Worm (Caenorhabditis elegans): ENCODE data around the gene dap-3.

The dap-3 gene

ce11 chrII:10553377-10554045, 27.4 kb upstream of the dap-3 start:
- TF ChIP-seq jun-1 (tag; optimal IDR thresholded peaks at IDR 0.05) (no peak), ama-1 (optimal IDR thresholded peaks at IDR 0.05) (peak; percentile 90), nhr-237 (tag; optimal IDR thresholded peaks at IDR 0.05) (no peak), snpc-4 (tag; optimal IDR thresholded peaks at IDR 0.05) (no peak), daf-12 (tag; optimal IDR thresholded peaks at IDR 0.05) (no peak), ceh-9 (tag; optimal IDR thresholded peaks at IDR 0.05) (no peak), eor-1 (tag; optimal IDR thresholded peaks at IDR 0.05) (no peak), nhr-28 (tag; optimal IDR thresholded peaks at IDR 0.05) (no peak), lsy-12 (tag; optimal IDR thresholded peaks at IDR 0.05) (peak; percentile 54), nfya-1 (tag; optimal IDR thresholded peaks at IDR 0.05; ENCODE audit: insufficient read depth) (peak; percentile 13), nhr-76 (tag; optimal IDR thresholded peaks at IDR 0.05) (no peak), nhr-77 (tag; optimal IDR thresholded peaks at IDR 0.05) (no peak), hmg-11 (tag; optimal IDR thresholded peaks at IDR 0.05) (no peak), nhr-67 (tag; optimal IDR thresholded peaks at IDR 0.05) (no peak), sea-2 (GFP tag; optimal IDR thresholded peaks at IDR 0.05) (no peak), lin-39 (tag; optimal IDR thresholded peaks at IDR 0.05) (no peak), ztf-4 (tag; optimal IDR thresholded peaks at IDR 0.05) (no peak), tbx-2 (tag; optimal IDR thresholded peaks at IDR 0.05) (no peak)

ce11 chrII:10554046-10554399, 26.9 kb upstream of the dap-3 start:
- no peak for TF ChIP-seq ztf-4 (tag; optimal IDR thresholded peaks at IDR 0.05)
- TF ChIP-seq ama-1 (optimal IDR thresholded peaks at IDR 0.05): peak; percentile 73
- peak; percentile 18 for TF ChIP-seq nhr-25 (tag; optimal IDR thresholded peaks at IDR 0.05)

ce11 chrII:10554972-10555371, 26.0 kb upstream of the dap-3 start, which contains the start of gene mnk-1:
TSS of gene mnk-1 (minus strand) at chrII:10555044.
- TF ChIP-seq egl-5 (tag; optimal IDR thresholded peaks at IDR 0.05) (peak; percentile 22), egl-27 (tag; optimal IDR thresholded peaks at IDR 0.05) (no peak)

- no peak for TF ChIP-seq skn-1 (tag; optimal IDR thresholded peaks at IDR 0.05)
- no peak for TF ChIP-seq daf-12 (tag; optimal IDR thresholded peaks at IDR 0.05)
- peak; percentile 25 for TF ChIP-seq lin-15B (tag; optimal IDR thresholded peaks at IDR 0.05)
- TF ChIP-seq unc-39 (tag; optimal IDR thresholded peaks at IDR 0.05): no peak
- no peak for TF ChIP-seq lin-39 (tag; optimal IDR thresholded peaks at IDR 0.05)
- TF ChIP-seq fkh-2 (tag; optimal IDR thresholded peaks at IDR 0.05): no peak
- no peak for TF ChIP-seq ceh-16 (tag; optimal IDR thresholded peaks at IDR 0.05)
- no peak for TF ChIP-seq elt-1 (tag; optimal IDR thresholded peaks at IDR 0.05)
- no peak for TF ChIP-seq pqm-1 (tag; optimal IDR thresholded peaks at IDR 0.05)
- TF ChIP-seq nhr-237 (tag; optimal IDR thresholded peaks at IDR 0.05): no peak
- TF ChIP-seq R02D3.7 (tag; optimal IDR thresholded peaks at IDR 0.05): peak; percentile 17
- TF ChIP-seq nhr-76 (tag; optimal IDR thresholded peaks at IDR 0.05): no peak
- TF ChIP-seq snpc-4 (tag; optimal IDR thresholded peaks at IDR 0.05): peak; percentile 12
- peak; percentile 28 for TF ChIP-seq hmg-11 (tag; optimal IDR thresholded peaks at IDR 0.05)
- TF ChIP-seq egl-5 (tag; optimal IDR thresholded peaks at IDR 0.05): no peak
- no peak for TF ChIP-seq nhr-77 (tag; optimal IDR thresholded peaks at IDR 0.05)
- peak; percentile 78 for TF ChIP-seq ztf-4 (tag; optimal IDR thresholded peaks at IDR 0.05)
- no peak for TF ChIP-seq mml-1 (tag; optimal IDR thresholded peaks at IDR 0.05)
- TF ChIP-seq fos-1 (tag; optimal IDR thresholded peaks at IDR 0.05): peak; percentile 34
- peak; percentile 79 for TF ChIP-seq nhr-25 (tag; optimal IDR thresholded peaks at IDR 0.05)
- TF ChIP-seq nhr-11 (tag; optimal IDR thresholded peaks at IDR 0.05): peak; percentile 47
- TF ChIP-seq nfya-1 (tag; optimal IDR thresholded peaks at IDR 0.05; ENCODE audit: insufficient read depth): peak; percentile 23
- no peak for TF ChIP-seq nhr-28 (tag; optimal IDR thresholded peaks at IDR 0.05)
- no peak for TF ChIP-seq lsy-12 (tag; optimal IDR thresholded peaks at IDR 0.05)
- TF ChIP-seq ceh-9 (tag; optimal IDR thresholded peaks at IDR 0.05): no peak
- peak; percentile 52 for TF ChIP-seq ama-1 (optimal IDR thresholded peaks at IDR 0.05)
- no peak for TF ChIP-seq ceh-28 (tag; optimal IDR thresholded peaks at IDR 0.05)
- TF ChIP-seq unc-62 (GFP tag; optimal IDR thresholded peaks at IDR 0.05): peak; percentile 71
- peak; percentile 31 for TF ChIP-seq nhr-23 (tag; optimal IDR thresholded peaks at IDR 0.05)
- no peak for TF ChIP-seq ZK546.5 (tag; optimal IDR thresholded peaks at IDR 0.05)
- no peak for TF ChIP-seq ztf-11 (tag; optimal IDR thresholded peaks at IDR 0.05)
- TF ChIP-seq pha-4 (tag; optimal IDR thresholded peaks at IDR 0.05): peak; percentile 55
- TF ChIP-seq eor-1 (tag; optimal IDR thresholded peaks at IDR 0.05): no peak
- no peak for TF ChIP-seq egl-27 (tag; optimal IDR thresholded peaks at IDR 0.05)
- no peak for TF ChIP-seq sea-2 (GFP tag; optimal IDR thresholded peaks at IDR 0.05)
- no peak for TF ChIP-seq fkh-10 (GFP tag; optimal IDR thresholded peaks at IDR 0.05)
- TF ChIP-seq zag-1 (tag; optimal IDR thresholded peaks at IDR 0.05): no peak
- TF ChIP-seq elt-3 (tag; optimal IDR thresholded peaks at IDR 0.05): peak in 1 of 3 experiments; percentile 47
- no peak for TF ChIP-seq aly-2 (tag; optimal IDR thresholded peaks at IDR 0.05)
- TF ChIP-seq tbx-2 (tag; optimal IDR thresholded peaks at IDR 0.05): peak; percentile 19
- TF ChIP-seq nhr-67 (tag; optimal IDR thresholded peaks at IDR 0.05): no peak
- TF ChIP-seq nhr-43 (tag; optimal IDR thresholded peaks at IDR 0.05; ENCODE audit: poor library complexity, severe bottlenecking): peak; percentile 38
Measured at ce11 chrII:10555484-10556075, 25.4 kb upstream of the dap-3 start.
